Worm (Caenorhabditis elegans) whole organism, L3 larva: ENCODE results near the gene Y43D4A.5.
"Not testable (repeated sequence)": the region's sequence is repeated elsewhere in the genome, so short reads cannot be mapped to it uniquely, and the experiment has no call there.

Experiments used
- ZK546.5 ChIP-seq: sonication (generic microtip); optimal IDR thresholded peaks from 2 replicates; lab custom pipeline; 2017; ENCODE audit warnings: missing biosample characterization, missing genetic modification characterization
- aly-2 ChIP-seq: fragments of 150-350 bp; optimal IDR thresholded peaks from 2 replicates; lab custom pipeline; 2014; ENCODE audit warnings: missing biosample characterization, missing genetic modification characterization
- ama-1 ChIP-seq: fragments of 150-350 bp; optimal IDR thresholded peaks from 2 replicates; lab custom pipeline; 2018
- ceh-16 ChIP-seq: sonication (generic microtip); optimal IDR thresholded peaks from 2 replicates; lab custom pipeline; 2017; ENCODE audit warnings: missing biosample characterization, missing genetic modification characterization
- ceh-28 ChIP-seq: fragments of 150-350 bp; optimal IDR thresholded peaks from 2 replicates; lab custom pipeline; 2014; ENCODE audit warnings: missing biosample characterization, missing genetic modification reagents, missing genetic modification characterization
- ceh-82 ChIP-seq: fragments of 150-350 bp; optimal IDR thresholded peaks from 2 replicates; lab custom pipeline; 2014; ENCODE audit warnings: missing biosample characterization, missing genetic modification characterization
- ceh-9 ChIP-seq: sonication (generic microtip); optimal IDR thresholded peaks from 2 replicates; lab custom pipeline; 2018; ENCODE audit warnings: missing biosample characterization, missing genetic modification characterization
- egl-27 ChIP-seq: sonication (generic microtip); optimal IDR thresholded peaks from 4 replicates; lab custom pipeline; 2017; ENCODE audit warnings: missing biosample characterization, missing genetic modification reagents, missing genetic modification characterization
- egl-5 ChIP-seq: fragments of 150-350 bp; optimal IDR thresholded peaks from 2 replicates; lab custom pipeline; 2017; ENCODE audit warnings: missing biosample characterization, missing genetic modification reagents, missing genetic modification characterization, inconsistent platforms
- elt-1 ChIP-seq: fragments of 150-350 bp; optimal IDR thresholded peaks from 2 replicates; lab custom pipeline; 2014; ENCODE audit warnings: missing biosample characterization, missing genetic modification characterization
- elt-2 ChIP-seq: sonication (generic microtip); optimal IDR thresholded peaks from 2 replicates; lab custom pipeline; 2016; ENCODE audit warnings: missing genetic modification reagents, mild to moderate bottlenecking, missing genetic modification characterization, missing compliant biosample characterization
- elt-3 ChIP-seq, 3 experiments: fragments of 150-350 bp in 1 of 3; sonication (generic microtip) in 2 of 3; optimal IDR thresholded peaks; 2 replicates in 2 of 3; 4 replicates in 1 of 3; lab custom pipeline; 2014 to 2017; ENCODE audit warnings: missing biosample characterization in 3 of 3, missing genetic modification characterization in 3 of 3
- eor-1 ChIP-seq, 2 experiments: fragments of 150-350 bp; optimal IDR thresholded peaks; 2 replicates each; lab custom pipeline; 2014 to 2018; ENCODE audit warnings: missing biosample characterization in 2 of 2, missing genetic modification characterization in 2 of 2
- fkh-10 ChIP-seq: sonication (generic microtip); optimal IDR thresholded peaks from 2 replicates; lab custom pipeline; 2017; ENCODE audit warnings: missing biosample characterization, missing genetic modification reagents, missing genetic modification characterization
- fkh-2 ChIP-seq: fragments of 150-350 bp; optimal IDR thresholded peaks from 2 replicates; lab custom pipeline; 2014; ENCODE audit warnings: missing biosample characterization, missing genetic modification reagents, missing genetic modification characterization
- fos-1 ChIP-seq: fragments of 150-350 bp; optimal IDR thresholded peaks from 2 replicates; lab custom pipeline; 2014; ENCODE audit warnings: missing biosample characterization, missing genetic modification characterization
- hmg-11 ChIP-seq: sonication (generic microtip); optimal IDR thresholded peaks from 2 replicates; lab custom pipeline; 2016; ENCODE audit warnings: missing genetic modification characterization, missing compliant biosample characterization
- jun-1 ChIP-seq: fragments of 150-350 bp; optimal IDR thresholded peaks from 2 replicates; lab custom pipeline; 2014; ENCODE audit warnings: missing biosample characterization, missing genetic modification reagents, missing genetic modification characterization
- lin-15B ChIP-seq: fragments of 150-350 bp; optimal IDR thresholded peaks from 2 replicates; lab custom pipeline; 2014; ENCODE audit warnings: missing biosample characterization, missing genetic modification characterization
- lin-39 ChIP-seq: fragments of 150-350 bp; optimal IDR thresholded peaks from 2 replicates; lab custom pipeline; 2018; ENCODE audit warnings: missing biosample characterization, missing genetic modification reagents, missing genetic modification characterization
- mdl-1 ChIP-seq: fragments of 150-350 bp; optimal IDR thresholded peaks from 2 replicates; lab custom pipeline; 2014; ENCODE audit warnings: missing biosample characterization, missing genetic modification characterization
- nfya-1 ChIP-seq: sonication (generic microtip); optimal IDR thresholded peaks from 2 replicates; lab custom pipeline; 2017; ENCODE audit warnings: missing genetic modification characterization, mild to moderate bottlenecking, missing compliant biosample characterization, antibody characterized with exemption, moderate library complexity; ENCODE audit not compliant: insufficient read depth
- nhr-11 ChIP-seq: fragments of 150-350 bp; optimal IDR thresholded peaks from 2 replicates; lab custom pipeline; 2014; ENCODE audit warnings: missing biosample characterization, missing genetic modification characterization
- nhr-12 ChIP-seq: fragments of 150-350 bp; optimal IDR thresholded peaks from 2 replicates; lab custom pipeline; 2014; ENCODE audit warnings: missing biosample characterization, missing genetic modification characterization
- nhr-23 ChIP-seq: fragments of 150-350 bp; optimal IDR thresholded peaks from 2 replicates; lab custom pipeline; 2014; ENCODE audit warnings: missing biosample characterization, missing genetic modification reagents, missing genetic modification characterization
- nhr-237 ChIP-seq: fragments of 150-350 bp; optimal IDR thresholded peaks from 2 replicates; lab custom pipeline; 2014; ENCODE audit warnings: missing biosample characterization, missing genetic modification characterization
- nhr-25 ChIP-seq: sonication (generic microtip); optimal IDR thresholded peaks from 2 replicates; lab custom pipeline; 2017; ENCODE audit warnings: missing biosample characterization, missing genetic modification characterization
- nhr-28 ChIP-seq: fragments of 150-350 bp; optimal IDR thresholded peaks from 2 replicates; lab custom pipeline; 2014; ENCODE audit warnings: missing biosample characterization, missing genetic modification characterization
- nhr-43 ChIP-seq: sonication (generic microtip); optimal IDR thresholded peaks from 2 replicates; lab custom pipeline; 2016; ENCODE audit warnings: mild to moderate bottlenecking, missing genetic modification characterization, missing compliant biosample characterization; ENCODE audit not compliant: poor library complexity, severe bottlenecking
- nhr-67 ChIP-seq: fragments of 150-350 bp; optimal IDR thresholded peaks from 2 replicates; lab custom pipeline; 2014; ENCODE audit warnings: missing biosample characterization, missing genetic modification characterization
- nhr-76 ChIP-seq: fragments of 150-350 bp; sonication (generic microtip); optimal IDR thresholded peaks from 5 replicates; lab custom pipeline; 2014; ENCODE audit warnings: missing biosample characterization, missing genetic modification characterization
- nhr-77 ChIP-seq: fragments of 150-350 bp; optimal IDR thresholded peaks from 2 replicates; lab custom pipeline; 2014; ENCODE audit warnings: missing biosample characterization, missing genetic modification characterization
- pha-4 ChIP-seq: fragments of 150-350 bp; optimal IDR thresholded peaks from 2 replicates; lab custom pipeline; 2014; ENCODE audit warnings: missing biosample characterization, missing genetic modification reagents, missing genetic modification characterization
- pqm-1 ChIP-seq: fragments of 150-350 bp; optimal IDR thresholded peaks from 2 replicates; lab custom pipeline; 2017; ENCODE audit warnings: missing biosample characterization, missing genetic modification characterization, inconsistent platforms
- skn-1 ChIP-seq: fragments of 150-350 bp; optimal IDR thresholded peaks from 2 replicates; lab custom pipeline; 2014; ENCODE audit warnings: missing biosample characterization, missing genetic modification characterization
- snpc-4 ChIP-seq: fragments of 150-350 bp; optimal IDR thresholded peaks from 2 replicates; lab custom pipeline; 2014; ENCODE audit warnings: missing biosample characterization, missing genetic modification characterization
- tbx-2 ChIP-seq: sonication (generic microtip); optimal IDR thresholded peaks from 2 replicates; lab custom pipeline; 2016; ENCODE audit warnings: mild to moderate bottlenecking, missing genetic modification characterization, missing compliant biosample characterization
- unc-39 ChIP-seq: sonication (generic microtip); optimal IDR thresholded peaks from 4 replicates; lab custom pipeline; 2017; ENCODE audit warnings: missing biosample characterization, missing genetic modification characterization
- zag-1 ChIP-seq: fragments of 150-350 bp; optimal IDR thresholded peaks from 2 replicates; lab custom pipeline; 2014; ENCODE audit warnings: missing biosample characterization, missing genetic modification characterization
- ztf-11 ChIP-seq: fragments of 150-350 bp; optimal IDR thresholded peaks from 2 replicates; lab custom pipeline; 2014; ENCODE audit warnings: missing biosample characterization, missing genetic modification characterization
- ztf-4 ChIP-seq: fragments of 150-350 bp; optimal IDR thresholded peaks from 2 replicates; lab custom pipeline; 2014; ENCODE audit warnings: missing biosample characterization, missing genetic modification characterization

Y43D4A.5 gene

DNA sequence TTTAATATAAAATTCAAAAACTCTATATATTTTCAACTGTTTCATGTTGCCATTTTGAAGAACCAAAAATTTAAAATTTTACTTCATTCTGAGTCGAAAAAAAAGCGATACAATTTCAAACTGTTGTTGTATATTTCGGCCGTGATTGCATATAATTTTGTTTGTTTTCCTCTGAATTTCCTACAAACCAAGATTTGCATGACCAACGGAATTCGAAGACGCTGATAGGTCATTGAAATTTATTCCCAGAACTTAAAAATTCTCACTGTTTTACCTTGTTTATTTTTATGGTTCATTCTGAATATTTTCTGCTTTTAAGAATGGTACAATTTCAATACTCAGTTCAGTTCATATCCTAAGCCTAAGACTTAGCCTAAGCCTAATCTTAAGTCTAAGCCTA is 24.5 kb upstream of the Y43D4A.5 start:
- TF ChIP-seq fkh-10 (GFP tag; lab: Kevin White, UChicago) (no peak), pqm-1 (no peak), elt-2 (tag; lab: Kevin White, UChicago) (no peak), ZK546.5 (no peak), ceh-82 (tag; lab: Kevin White, UChicago) (no peak), jun-1 (no peak)

DNA sequence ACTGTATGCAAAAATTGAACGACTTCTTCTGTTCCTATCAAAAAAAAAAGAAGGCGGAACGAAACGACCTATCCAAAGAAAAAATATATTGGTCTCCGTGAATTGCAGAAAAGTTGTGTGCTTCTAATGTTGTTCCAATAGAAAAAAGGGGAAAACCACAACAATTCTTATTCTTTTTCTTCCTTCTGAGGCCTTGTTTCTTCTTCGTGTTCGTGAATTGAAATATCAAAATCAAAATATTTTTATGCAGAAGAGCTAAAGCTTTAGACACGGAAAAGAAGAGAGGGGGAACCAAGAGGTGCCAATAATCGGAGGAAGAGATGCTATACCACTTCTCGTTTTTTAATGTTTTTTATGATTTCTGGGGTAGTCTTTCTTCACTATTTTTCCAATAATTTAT is 19.8 kb upstream of the Y43D4A.5 start, which contains the start of gene Y43D4A.2:
TSS of gene Y43D4A.2 (minus strand) at position 101 of the 400 bp plus-strand sequence.
- not testable (repeated sequence) for TF ChIP-seq jun-1; nhr-12 (tag; lab: Kevin White, UChicago); mdl-1 (tag; lab: Kevin White, UChicago)

DNA sequence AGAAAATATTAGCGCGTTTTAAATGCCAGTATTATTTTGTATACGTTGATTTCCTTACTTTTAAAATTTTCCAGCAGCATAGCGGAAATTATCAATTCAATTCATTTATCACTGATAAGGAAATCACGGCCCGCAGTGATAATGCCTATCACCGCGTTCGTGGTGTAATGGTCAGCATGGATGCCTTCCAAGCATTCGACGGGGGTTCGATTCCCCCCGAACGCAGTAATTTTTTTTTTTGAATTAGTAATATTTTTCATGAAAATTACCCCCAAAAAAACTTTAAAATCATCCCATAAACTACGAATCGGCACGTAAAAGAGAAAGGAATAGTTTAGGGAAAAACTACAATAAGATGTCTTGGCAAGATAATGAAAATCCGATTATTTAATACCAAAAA is 526 bp upstream of the Y43D4A.5 start:
- TF ChIP-seq unc-39 (tag; lab: Kevin White, UChicago) (no peak), ceh-9 (no peak), nhr-43 (tag; lab: Kevin White, UChicago) (peak; percentile 18), nfya-1 (tag; lab: Kevin White, UChicago) (no peak), nhr-12 (tag; lab: Kevin White, UChicago) (no peak), ama-1 (no peak), egl-5 (tag; lab: Kevin White, UChicago) (no peak), nhr-77 (tag; lab: Kevin White, UChicago) (no peak), elt-2 (tag; lab: Kevin White, UChicago) (peak; percentile 76), nhr-28 (tag; lab: Kevin White, UChicago) (no peak), egl-27 (tag; lab: Kevin White, UChicago) (no peak), pha-4 (tag; lab: Kevin White, UChicago) (peak; percentile 19), elt-1 (tag; lab: Kevin White, UChicago) (no peak), nhr-25 (no peak), ZK546.5 (no peak), hmg-11 (tag; lab: Kevin White, UChicago) (peak; percentile 21), nhr-76 (tag; lab: Kevin White, UChicago) (no peak), jun-1 (no peak), ceh-16 (no peak), nhr-67 (tag; lab: Kevin White, UChicago) (no peak), nhr-11 (tag; lab: Kevin White, UChicago) (no peak), snpc-4 (tag; lab: Kevin White, UChicago) (peak; percentile 9), lin-39 (tag; lab: Kevin White, UChicago) (no peak), ceh-28 (no peak), zag-1 (no peak), pqm-1 (peak; percentile 26), skn-1 (tag; lab: Kevin White, UChicago) (no peak), nhr-237 (tag; lab: Kevin White, UChicago) (no peak), fkh-10 (GFP tag; lab: Kevin White, UChicago) (no peak), ztf-11 (tag; lab: Kevin White, UChicago) (no peak), fkh-2 (tag; lab: Kevin White, UChicago) (no peak), nhr-23 (tag; lab: Kevin White, UChicago) (no peak), fos-1 (no peak), ztf-4 (tag; lab: Kevin White, UChicago) (no peak), eor-1 (tag; optimal IDR thresholded peaks at IDR 0.05; lab: Kevin White, UChicago) (no peak), lin-15B (tag; lab: Kevin White, UChicago) (no peak), aly-2 (tag; lab: Kevin White, UChicago) (no peak), elt-3 (tag; optimal IDR thresholded peaks at IDR 0.05; lab: Kevin White, UChicago) (no peak)

DNA sequence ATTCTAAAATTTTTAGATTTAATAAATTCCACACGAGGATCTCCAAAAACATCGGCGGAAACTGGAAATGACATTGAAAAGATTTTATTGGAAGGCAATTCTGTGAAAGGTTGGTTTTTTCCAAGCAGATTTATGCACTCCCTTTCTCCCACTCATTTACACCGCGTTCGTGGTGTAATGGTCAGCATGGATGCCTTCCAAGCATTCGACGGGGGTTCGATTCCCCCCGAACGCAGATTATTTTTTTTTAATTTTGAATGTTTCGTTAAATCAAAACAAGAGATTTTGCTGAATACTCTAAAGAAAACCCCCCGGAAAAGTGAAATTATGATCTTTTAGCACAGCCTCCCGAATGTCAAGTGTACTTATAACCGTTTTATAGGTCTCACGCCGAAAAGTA is 370 bp downstream of the Y43D4A.5 start:
- TF ChIP-seq tbx-2 (tag; lab: Kevin White, UChicago) (peak; percentile 7), lin-39 (tag; lab: Kevin White, UChicago) (peak; percentile 3), nhr-12 (tag; lab: Kevin White, UChicago) (no peak), nhr-43 (tag; lab: Kevin White, UChicago) (peak; percentile 13), hmg-11 (tag; lab: Kevin White, UChicago) (peak; percentile 82), snpc-4 (tag; lab: Kevin White, UChicago) (peak; percentile 39), elt-2 (tag; lab: Kevin White, UChicago) (peak; percentile 30), ZK546.5 (no peak)
